Worm (Caenorhabditis elegans): ENCODE measurements around the gene cyp-33C12.

- TF ChIP-seq skn-1 (tag; optimal IDR thresholded peaks at IDR 0.05) (no peak), unc-62 (GFP tag; optimal IDR thresholded peaks at IDR 0.05) (no peak), nhr-25 (tag; optimal IDR thresholded peaks at IDR 0.05) (no peak)
Measured at ce11 chrV:2238012-2238411, 33.8 kb upstream of the cyp-33C12 start.
